Worm (Caenorhabditis elegans) whole organism, L1 larva: ENCODE measurements around the gene atp-4.

Experiments used
- C16A3.4 ChIP-seq: fragments of 150-350 bp; optimal IDR thresholded peaks from 2 replicates; lab custom pipeline; 2014; ENCODE audit warnings: missing biosample characterization, missing genetic modification characterization
- C34B4.2 ChIP-seq: sonication (generic microtip); optimal IDR thresholded peaks from 2 replicates; lab custom pipeline; 2017; ENCODE audit warnings: mild to moderate bottlenecking, missing genetic modification characterization, missing compliant biosample characterization
- blmp-1 ChIP-seq: fragments of 150-350 bp; optimal IDR thresholded peaks from 2 replicates; lab custom pipeline; 2014; ENCODE audit warnings: missing biosample characterization, missing genetic modification characterization
- ces-1 ChIP-seq: fragments of 150-350 bp; optimal IDR thresholded peaks from 2 replicates; lab custom pipeline; 2014; ENCODE audit warnings: missing biosample characterization, missing genetic modification reagents, missing genetic modification characterization
- dpl-1 ChIP-seq, 3 experiments: fragments of 150-350 bp in 2 of 3; sonication (generic microtip) in 1 of 3; optimal IDR thresholded peaks; 2 replicates each; lab custom pipeline; 2014 to 2017; ENCODE audit warnings: missing biosample characterization in 3 of 3, missing genetic modification characterization in 3 of 3, missing genetic modification reagents in 3 of 3
- efl-1 ChIP-seq, 4 experiments: fragments of 150-350 bp; optimal IDR thresholded peaks in 3 of 4; peaks in 1 of 4; 1 replicate in 1 of 4; 2 replicates in 3 of 4; lab custom pipeline; 2014; ENCODE audit warnings: missing biosample characterization in 2 of 4, missing genetic modification characterization in 2 of 4, missing genetic modification reagents in 2 of 4
- fos-1 ChIP-seq: fragments of 150-350 bp; optimal IDR thresholded peaks from 2 replicates; lab custom pipeline; 2014; ENCODE audit warnings: missing biosample characterization, missing genetic modification characterization
- grh-1 ChIP-seq: fragments of 200-800 bp; sonication (Bioruptor generic); IDR thresholded peaks from 2 replicates; pipeline ENCODE4 v1.3.6; 2022; ENCODE audit warnings: missing genetic modification reagents, missing genetic modification characterization, missing compliant biosample characterization
- hlh-4 ChIP-seq: sonication (generic microtip); optimal IDR thresholded peaks from 2 replicates; lab custom pipeline; 2016; ENCODE audit warnings: mild to moderate bottlenecking, missing genetic modification characterization, missing compliant biosample characterization
- irx-1 ChIP-seq: sonication (generic microtip); optimal IDR thresholded peaks from 2 replicates; lab custom pipeline; 2016; ENCODE audit warnings: missing genetic modification characterization, missing compliant biosample characterization
- isw-1 ChIP-seq: fragments of 200-800 bp; sonication (Bioruptor generic); IDR thresholded peaks from 2 replicates; pipeline ENCODE4 v1.3.6; 2022; ENCODE audit warnings: missing genetic modification characterization, missing compliant biosample characterization
- jun-1 ChIP-seq: fragments of 150-350 bp; optimal IDR thresholded peaks from 2 replicates; lab custom pipeline; 2014; ENCODE audit warnings: missing biosample characterization, missing genetic modification reagents, missing genetic modification characterization
- lin-14 ChIP-seq: fragments of 200-800 bp; sonication (Bioruptor generic); optimal IDR thresholded peaks from 2 replicates; lab custom pipeline; 2018; ENCODE audit warnings: mild to moderate bottlenecking, missing genetic modification characterization, moderate library complexity, missing compliant biosample characterization
- lin-39 ChIP-seq: fragments of 150-350 bp; optimal IDR thresholded peaks from 2 replicates; lab custom pipeline; 2014; ENCODE audit warnings: missing biosample characterization, missing genetic modification reagents, missing genetic modification characterization
- lir-3 ChIP-seq: sonication (generic microtip); optimal IDR thresholded peaks from 2 replicates; lab custom pipeline; 2016; ENCODE audit warnings: mild to moderate bottlenecking, missing genetic modification characterization, moderate library complexity, missing compliant biosample characterization; ENCODE audit not compliant: poor library complexity
- lsy-2 ChIP-seq, 2 experiments: fragments of 150-350 bp; optimal IDR thresholded peaks; 2 replicates each; lab custom pipeline; 2014; ENCODE audit warnings: missing biosample characterization in 2 of 2, missing genetic modification characterization in 2 of 2
- mep-1 ChIP-seq: fragments of 150-350 bp; optimal IDR thresholded peaks from 2 replicates; lab custom pipeline; 2014; ENCODE audit warnings: missing biosample characterization, missing genetic modification characterization
- nhr-237 ChIP-seq: fragments of 150-350 bp; optimal IDR thresholded peaks from 2 replicates; lab custom pipeline; 2014; ENCODE audit warnings: missing biosample characterization, missing genetic modification characterization
- nhr-47 ChIP-seq: sonication (generic microtip); optimal IDR thresholded peaks from 2 replicates; lab custom pipeline; 2016; ENCODE audit warnings: mild to moderate bottlenecking, missing genetic modification characterization, moderate library complexity, missing compliant biosample characterization
- nhr-71 ChIP-seq: sonication (generic microtip); optimal IDR thresholded peaks from 2 replicates; lab custom pipeline; 2016; ENCODE audit warnings: mild to moderate bottlenecking, missing genetic modification characterization, moderate library complexity, missing compliant biosample characterization
- nhr-84 ChIP-seq: sonication (generic microtip); optimal IDR thresholded peaks from 2 replicates; lab custom pipeline; 2017; ENCODE audit warnings: missing biosample characterization, missing genetic modification characterization
- nhr-85 ChIP-seq: sonication (generic microtip); peaks from one replicate; lab custom pipeline; 2016; ENCODE audit warnings: missing genetic modification characterization, inconsistent platforms, missing compliant biosample characterization
- nhr-90 ChIP-seq: sonication (generic microtip); optimal IDR thresholded peaks from 2 replicates; lab custom pipeline; 2016; ENCODE audit warnings: mild to moderate bottlenecking, missing genetic modification characterization, missing compliant biosample characterization; ENCODE audit not compliant: poor library complexity
- pag-3 ChIP-seq: sonication (generic microtip); optimal IDR thresholded peaks from 2 replicates; lab custom pipeline; 2017; ENCODE audit warnings: missing genetic modification characterization, mild to moderate bottlenecking, missing compliant biosample characterization, antibody characterized with exemption, borderline replicate concordance; ENCODE audit not compliant: insufficient read depth
- pqm-1 ChIP-seq: sonication (generic microtip); optimal IDR thresholded peaks from 3 replicates; lab custom pipeline; 2017; ENCODE audit warnings: missing biosample characterization, missing genetic modification characterization
- rnt-1 ChIP-seq: sonication (generic microtip); optimal IDR thresholded peaks from 2 replicates; lab custom pipeline; 2016; ENCODE audit warnings: mild to moderate bottlenecking, missing genetic modification characterization, moderate library complexity, missing compliant biosample characterization
- sox-4 ChIP-seq: sonication (generic microtip); optimal IDR thresholded peaks from 2 replicates; lab custom pipeline; 2016; ENCODE audit warnings: missing genetic modification characterization, missing compliant biosample characterization
- sptf-1 ChIP-seq: fragments of 150-350 bp; optimal IDR thresholded peaks from 2 replicates; lab custom pipeline; 2014; ENCODE audit warnings: missing biosample characterization, missing genetic modification characterization
- sup-37 ChIP-seq: fragments of 200-800 bp; sonication (Bioruptor generic); optimal IDR thresholded peaks from 2 replicates; lab custom pipeline; 2018; ENCODE audit warnings: mild to moderate bottlenecking, missing genetic modification characterization, missing compliant biosample characterization
- unc-62 ChIP-seq: fragments of 150-350 bp; optimal IDR thresholded peaks from 2 replicates; lab custom pipeline; 2014; ENCODE audit warnings: missing biosample characterization, missing genetic modification reagents, missing genetic modification characterization
- vab-15 ChIP-seq: sonication (generic microtip); optimal IDR thresholded peaks from 2 replicates; lab custom pipeline; 2017; ENCODE audit warnings: missing genotype, mild to moderate bottlenecking, missing genetic modification characterization, missing compliant biosample characterization
- zag-1 ChIP-seq: fragments of 150-350 bp; optimal IDR thresholded peaks from 2 replicates; lab custom pipeline; 2014; ENCODE audit warnings: missing biosample characterization, missing genetic modification characterization
- zip-4 ChIP-seq: fragments of 200-800 bp; sonication (Bioruptor generic); optimal IDR thresholded peaks from 2 replicates; lab custom pipeline; 2018; ENCODE audit warnings: mild to moderate bottlenecking, missing genetic modification characterization, moderate library complexity, missing compliant biosample characterization

atp-4 gene

DNA sequence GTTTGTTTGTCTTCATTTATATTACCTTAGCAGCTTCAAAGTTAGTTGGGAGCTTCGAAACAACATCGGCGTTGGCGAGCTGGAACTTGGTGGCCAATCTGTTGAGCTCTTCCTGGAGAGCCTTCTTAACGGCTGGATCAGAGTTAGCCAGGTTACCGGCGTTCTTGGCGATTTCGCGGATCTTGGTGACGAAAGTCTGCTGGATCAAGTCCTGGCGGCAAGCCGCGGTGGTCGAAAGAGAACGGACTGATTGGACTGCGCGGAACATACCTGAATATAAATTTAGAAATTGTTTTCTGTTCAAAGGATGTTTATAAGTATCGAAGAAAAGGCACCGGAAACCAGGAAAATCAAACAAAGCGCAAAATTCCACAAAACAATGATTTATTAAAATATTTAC is at the start of gene atp-4:
atp-4 (minus strand) TSS at position 270 of the 400 bp plus-strand sequence.
- TF ChIP-seq nhr-47 (tag; lab: Kevin White, UChicago) (no peak), grh-1 (GFP tag; lab: Robert Waterston, UW) (peak; percentile 27; the same call in 1 of the 2 replicates)

DNA sequence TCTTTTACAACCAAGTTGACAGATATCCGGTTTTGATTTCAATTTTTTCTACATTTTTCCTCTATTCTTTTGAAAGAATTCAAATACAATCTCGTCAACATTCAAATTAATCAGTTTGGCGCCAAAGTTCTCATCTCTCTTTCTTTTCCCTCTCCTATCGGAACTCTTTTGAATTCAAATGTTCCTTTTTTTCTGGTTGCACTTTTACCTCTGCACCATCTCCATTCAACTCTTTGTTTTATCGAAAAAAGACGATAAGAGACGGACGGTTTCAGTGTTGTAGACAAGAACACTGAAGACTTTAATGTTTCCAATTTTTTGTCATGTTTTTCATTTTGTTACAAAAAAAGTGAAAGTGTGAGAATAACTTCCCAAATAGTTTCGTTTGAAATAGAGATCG is 49.1 kb upstream of the atp-4 start:
- TF ChIP-seq efl-1 (optimal IDR thresholded peaks at IDR 0.05; lab: Kevin White, UChicago) (peak in 1 of 2 experiments; percentile 0), efl-1 (GFP tag; optimal IDR thresholded peaks at IDR 0.05 in 1 of 2; lab: Kevin White, UChicago) (peak; percentile 23 to 83), nhr-84 (tag; lab: Kevin White, UChicago) (no peak), blmp-1 (peak; percentile 13), nhr-237 (tag; lab: Kevin White, UChicago) (no peak), pqm-1 (tag; lab: Kevin White, UChicago) (no peak), mep-1 (tag; lab: Kevin White, UChicago) (no peak), nhr-85 (no peak), sox-4 (no peak), nhr-47 (tag; lab: Kevin White, UChicago) (no peak), grh-1 (GFP tag; lab: Robert Waterston, UW) (no peak), dpl-1 (GFP tag; optimal IDR thresholded peaks at IDR 0.05; lab: Kevin White, UChicago) (peak in 1 of 3 experiments; percentile 14)

DNA sequence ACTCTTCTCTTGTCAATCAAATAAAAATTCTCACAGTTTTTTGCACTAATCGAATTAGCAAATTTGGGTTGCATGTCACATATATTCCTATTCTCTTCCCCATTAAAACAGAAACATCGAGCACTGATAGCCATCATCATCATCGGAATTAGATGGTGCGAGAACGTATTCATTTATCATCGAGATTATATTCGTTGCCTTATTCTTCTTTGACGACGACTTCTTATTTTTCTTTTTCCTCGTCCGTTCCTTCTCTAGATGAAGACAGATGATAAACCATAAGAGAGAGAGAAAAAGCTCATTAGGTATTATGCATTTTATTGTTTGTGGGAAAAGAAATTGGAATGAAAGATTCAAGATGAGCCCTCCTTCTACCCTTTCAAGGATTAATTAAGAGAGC is 44.3 kb upstream of the atp-4 start:
- TF ChIP-seq isw-1 (GFP tag; lab: Robert Waterston, UW) = no peak
- TF ChIP-seq mep-1 (tag; lab: Kevin White, UChicago) = no peak
- TF ChIP-seq zip-4 (GFP tag; lab: Kevin White, UChicago) = no peak
- no peak for TF ChIP-seq sptf-1
- no peak for TF ChIP-seq irx-1 (tag; lab: Kevin White, UChicago)
- TF ChIP-seq sup-37 = no peak

DNA sequence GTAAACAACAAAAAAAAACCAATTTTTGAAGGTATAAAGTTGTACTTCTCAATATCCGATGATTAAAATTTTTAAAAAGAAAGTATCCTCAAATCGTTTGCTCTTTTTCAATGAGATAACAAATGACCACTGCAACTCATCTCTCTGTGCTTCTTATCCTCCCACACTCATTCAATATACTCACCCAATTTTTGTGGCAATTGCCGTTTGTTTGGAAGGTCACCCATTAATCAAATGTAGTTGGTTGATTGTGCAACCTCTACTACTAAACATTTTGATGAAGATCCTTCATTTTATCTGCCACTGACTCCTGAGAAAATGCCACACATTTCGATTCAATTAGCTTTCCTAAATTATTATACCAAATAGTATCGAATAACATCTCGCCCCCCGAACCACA is 40.8 kb upstream of the atp-4 start:
- TF ChIP-seq lin-39 (tag; lab: Kevin White, UChicago) (peak; percentile 26), lsy-2 (tag; optimal IDR thresholded peaks at IDR 0.05; lab: Kevin White, UChicago) (peak in 1 of 2 experiments; percentile 12), nhr-71 (tag; lab: Kevin White, UChicago) (peak; percentile 22), pag-3 (tag; lab: Kevin White, UChicago) (peak; percentile 96), sptf-1 (no peak), nhr-90 (tag; lab: Kevin White, UChicago) (no peak), vab-15 (tag; lab: Kevin White, UChicago) (no peak), C16A3.4 (tag; lab: Kevin White, UChicago) (no peak), rnt-1 (tag; lab: Kevin White, UChicago) (peak; percentile 76), ces-1 (GFP tag; lab: Kevin White, UChicago) (no peak), fos-1 (tag; lab: Kevin White, UChicago) (no peak), lin-14 (peak; percentile 69)

DNA sequence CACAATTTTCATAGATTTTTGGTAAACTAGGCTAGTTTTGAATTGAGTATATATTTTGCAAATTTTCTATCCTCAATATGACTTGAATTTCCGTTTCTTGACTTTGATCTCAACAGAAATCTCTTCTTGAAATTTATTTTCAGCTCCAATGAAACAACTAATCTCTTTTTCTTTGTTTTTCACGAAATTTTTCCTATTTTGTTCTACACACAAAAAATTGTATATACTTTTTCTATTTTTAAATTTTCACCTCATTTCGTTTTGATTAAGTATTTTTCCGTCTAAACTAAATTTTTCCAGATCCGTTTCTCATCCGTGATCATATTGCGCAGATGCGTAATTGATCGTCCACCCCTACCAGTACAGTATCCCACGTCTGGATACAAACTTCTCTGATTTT is 37.9 kb upstream of the atp-4 start, which contains the start of gene unc-83:
unc-83 (plus strand) TSS at position 301 of the 400 bp plus-strand sequence.
- no peak for TF ChIP-seq lir-3 (tag; lab: Kevin White, UChicago)
- no peak for TF ChIP-seq jun-1 (tag; lab: Kevin White, UChicago)
- TF ChIP-seq hlh-4 (tag; lab: Kevin White, UChicago) = no peak
- no peak for TF ChIP-seq nhr-90 (tag; lab: Kevin White, UChicago)
- no peak for TF ChIP-seq C34B4.2 (tag; lab: Kevin White, UChicago)

DNA sequence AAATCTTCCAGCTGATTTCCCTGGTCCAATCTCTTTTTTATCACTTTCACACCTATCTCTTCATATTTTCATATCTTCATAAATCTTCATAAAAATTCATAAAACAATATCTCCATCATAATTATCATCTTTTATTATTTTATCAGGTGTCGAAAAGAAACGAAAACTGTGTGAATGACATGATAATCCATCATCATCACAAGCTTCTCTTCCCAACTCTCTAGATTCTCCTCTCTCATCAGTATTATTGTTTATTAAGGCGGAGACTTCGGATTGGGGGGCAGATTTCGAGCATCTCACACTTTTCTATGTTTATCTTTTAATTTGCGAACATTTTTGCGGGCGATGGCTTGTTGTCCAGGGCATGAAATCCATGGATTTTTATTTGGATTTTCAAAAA is 37.3 kb upstream of the atp-4 start:
- TF ChIP-seq zag-1 (tag; lab: Kevin White, UChicago) (no peak), zip-4 (GFP tag; lab: Kevin White, UChicago) (no peak), unc-62 (no peak), mep-1 (tag; lab: Kevin White, UChicago) (no peak), blmp-1 (peak; percentile 13)
- TF ChIP-seq, all 84 proteins: peak for 1
